Worm (Caenorhabditis elegans): ENCODE data around the gene col-72.

DNA sequence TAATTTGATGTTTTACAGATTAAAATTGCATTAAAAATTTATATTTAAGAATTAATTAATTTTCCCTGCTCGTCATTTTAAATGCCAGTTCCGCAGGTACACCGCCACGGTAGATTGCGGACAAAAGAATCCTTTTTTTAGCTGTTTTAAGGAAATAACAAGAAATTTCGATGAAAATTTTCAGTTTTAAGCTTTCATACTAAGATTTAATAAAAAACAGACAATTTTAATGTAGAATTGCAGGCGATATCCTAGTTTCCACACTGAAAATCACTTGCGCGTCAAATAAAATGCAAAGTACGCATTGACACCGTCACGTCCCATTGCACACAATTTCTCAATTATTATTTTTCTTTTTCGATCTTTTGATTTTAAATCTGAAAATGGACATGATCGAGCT, 29.5 kb upstream of the col-72 start, which contains the start of gene dnc-3:
- no peak for TF ChIP-seq jun-1 (tag; optimal IDR thresholded peaks at IDR 0.05)
- TF ChIP-seq zag-1 (tag; optimal IDR thresholded peaks at IDR 0.05), result no peak
- TF ChIP-seq ceh-28 (tag; optimal IDR thresholded peaks at IDR 0.05), result peak; percentile 29

Measured in whole organism, L3 larva.